Worm (Caenorhabditis elegans): ENCODE data around the gene cccp-1.

cccp-1 gene

ce11 chrIII:12496449-12496848 lies 23.8 kb downstream of the cccp-1 start, which contains the start of gene herd-1:
Gene herd-1, plus strand, starts transcription at chrIII:12496538.
- TF ChIP-seq ztf-23 (GFP tag; IDR thresholded peaks at IDR 0.05) (no peak), tab-1 (GFP tag; IDR thresholded peaks at IDR 0.05) (no peak), cog-1 (tag; optimal IDR thresholded peaks at IDR 0.05) (no peak), flt-1 (GFP tag; IDR thresholded peaks at IDR 0.05) (no peak), klf-2 (GFP tag; conservative IDR thresholded peaks at IDR 0.05) (no peak)

- TF ChIP-seq tab-1 (GFP tag; IDR thresholded peaks at IDR 0.05) (no peak), ref-1 (GFP tag; conservative IDR thresholded peaks at IDR 0.05) (no peak), cog-1 (tag; optimal IDR thresholded peaks at IDR 0.05) (no peak), flt-1 (GFP tag; IDR thresholded peaks at IDR 0.05) (no peak), T22C8.4 (GFP tag; IDR thresholded peaks at IDR 0.05) (no peak), ztf-23 (GFP tag; IDR thresholded peaks at IDR 0.05) (no peak), ztf-29 (GFP tag; IDR thresholded peaks at IDR 0.05) (no peak), med-1 (GFP tag; optimal IDR thresholded peaks at IDR 0.05; ENCODE audit: insufficient read depth) (no peak), klf-2 (GFP tag; conservative IDR thresholded peaks at IDR 0.05) (no peak)
These were observed 26.6 kb downstream of the cccp-1 start, which contains the start of gene sql-1 for ce11 chrIII:12499245-12499644. Gene sql-1, plus strand, starts transcription at chrIII:12499557.

- TF ChIP-seq ztf-29 (GFP tag; IDR thresholded peaks at IDR 0.05), result no peak
- TF ChIP-seq ref-1 (GFP tag; conservative IDR thresholded peaks at IDR 0.05), result no peak
- no peak for TF ChIP-seq flt-1 (GFP tag; IDR thresholded peaks at IDR 0.05)
- no peak for TF ChIP-seq klf-2 (GFP tag; conservative IDR thresholded peaks at IDR 0.05)
- no peak for TF ChIP-seq med-1 (GFP tag; optimal IDR thresholded peaks at IDR 0.05; ENCODE audit: insufficient read depth)
- TF ChIP-seq ztf-23 (GFP tag; IDR thresholded peaks at IDR 0.05), result no peak
- no peak for TF ChIP-seq T22C8.4 (GFP tag; IDR thresholded peaks at IDR 0.05)
- TF ChIP-seq tab-1 (GFP tag; IDR thresholded peaks at IDR 0.05), result no peak
- TF ChIP-seq cog-1 (tag; optimal IDR thresholded peaks at IDR 0.05), result no peak
These were observed 37.8 kb downstream of the cccp-1 start for ce11 chrIII:12510505-12510904.

- TF ChIP-seq T22C8.4 (GFP tag; IDR thresholded peaks at IDR 0.05) (peak; percentile 47; the same call in 1 of the 2 replicates), flt-1 (GFP tag; IDR thresholded peaks at IDR 0.05) (no peak), ref-1 (GFP tag; conservative IDR thresholded peaks at IDR 0.05) (no peak)
These were observed 45.0 kb downstream of the cccp-1 start for ce11 chrIII:12517674-12518073.

- TF ChIP-seq tab-1 (GFP tag; IDR thresholded peaks at IDR 0.05) (no peak), cog-1 (tag; optimal IDR thresholded peaks at IDR 0.05) (no peak), klf-2 (GFP tag; conservative IDR thresholded peaks at IDR 0.05) (no peak), ref-1 (GFP tag; conservative IDR thresholded peaks at IDR 0.05) (no peak), ztf-23 (GFP tag; IDR thresholded peaks at IDR 0.05) (peak; percentile 68)
These were observed 55.4 kb downstream of the cccp-1 start for ce11 chrIII:12528029-12528428.

DNA sequence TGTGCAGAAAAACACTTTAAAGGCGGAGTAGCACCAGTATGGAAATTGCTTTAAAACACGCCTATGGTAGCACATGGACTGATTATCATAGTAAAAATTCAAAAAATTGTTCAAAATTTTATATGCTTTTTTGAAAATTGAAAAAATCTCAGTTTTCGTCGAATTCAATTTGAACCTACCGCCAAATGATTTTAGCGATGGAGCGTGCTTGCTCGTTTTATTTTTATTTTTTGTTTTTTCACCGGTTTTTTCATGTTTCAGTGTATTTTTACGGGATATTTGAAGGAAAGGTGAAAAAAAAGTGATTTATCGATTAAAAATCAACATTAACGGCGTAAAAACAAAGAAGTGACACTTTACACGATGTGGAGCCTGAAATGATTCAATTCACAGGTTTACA lies 61.2 kb downstream of the cccp-1 start:
- TF ChIP-seq med-1 (GFP tag; optimal IDR thresholded peaks at IDR 0.05; ENCODE audit: insufficient read depth) (no peak), ztf-23 (GFP tag; IDR thresholded peaks at IDR 0.05) (no peak), tab-1 (GFP tag; IDR thresholded peaks at IDR 0.05) (no peak), klf-2 (GFP tag; conservative IDR thresholded peaks at IDR 0.05) (no peak), flt-1 (GFP tag; IDR thresholded peaks at IDR 0.05) (no peak), T22C8.4 (GFP tag; IDR thresholded peaks at IDR 0.05) (no peak), ztf-29 (GFP tag; IDR thresholded peaks at IDR 0.05) (no peak), ref-1 (GFP tag; conservative IDR thresholded peaks at IDR 0.05) (no peak), cog-1 (tag; optimal IDR thresholded peaks at IDR 0.05) (no peak)

Data from whole organism, midembryonic.